Worm (Caenorhabditis elegans): ENCODE results near the gene Y42A5A.1.

- TF ChIP-seq ZK546.5 (tag; optimal IDR thresholded peaks at IDR 0.05), result no peak
- TF ChIP-seq ztf-11 (tag; optimal IDR thresholded peaks at IDR 0.05), result no peak
- TF ChIP-seq lin-39 (tag; optimal IDR thresholded peaks at IDR 0.05), result no peak
- no peak for TF ChIP-seq aly-2 (tag; optimal IDR thresholded peaks at IDR 0.05)
- TF ChIP-seq ztf-4 (tag; optimal IDR thresholded peaks at IDR 0.05), result no peak
- no peak for TF ChIP-seq nhr-11 (tag; optimal IDR thresholded peaks at IDR 0.05)
- no peak for TF ChIP-seq F13H6.1 (tag; optimal IDR thresholded peaks at IDR 0.05)
- no peak for TF ChIP-seq R02D3.7 (tag; optimal IDR thresholded peaks at IDR 0.05)
- no peak for TF ChIP-seq unc-62 (GFP tag; optimal IDR thresholded peaks at IDR 0.05)
- TF ChIP-seq elt-3 (tag; optimal IDR thresholded peaks at IDR 0.05), result no peak
- TF ChIP-seq nhr-237 (tag; optimal IDR thresholded peaks at IDR 0.05), result no peak
- no peak for TF ChIP-seq ama-1 (optimal IDR thresholded peaks at IDR 0.05)
- TF ChIP-seq mdl-1 (tag; optimal IDR thresholded peaks at IDR 0.05), result no peak
Measured at ce11 chrV:11141179-11141578, 53.4 kb downstream of the Y42A5A.1 start, which contains the start of gene folt-1.

Measured in whole organism, L2 larva.